Worm (Caenorhabditis elegans) whole organism, midembryonic: ENCODE measurements around the gene C41C4.9.

Experiments
- T22C8.4 ChIP-seq: fragments of 200-800 bp; sonication (Bioruptor generic); IDR thresholded peaks from 2 replicates; pipeline ENCODE4 v1.3.6; 2022; ENCODE audit warnings: missing genetic modification characterization, missing compliant biosample characterization
- cog-1 ChIP-seq: sonication (generic microtip); optimal IDR thresholded peaks from 2 replicates; lab custom pipeline; 2016; ENCODE audit warnings: missing genetic modification characterization, missing compliant biosample characterization

ce11 chrII:8144543-8144942 is 37.1 kb downstream of the C41C4.9 start, which contains the start of gene F10B5.2:
- TF ChIP-seq cog-1 (no peak), T22C8.4 (GFP tag; lab: Robert Waterston, UW) (no peak)
